Fruit fly (Drosophila melanogaster): ENCODE data around the gene Set8.

DNA sequence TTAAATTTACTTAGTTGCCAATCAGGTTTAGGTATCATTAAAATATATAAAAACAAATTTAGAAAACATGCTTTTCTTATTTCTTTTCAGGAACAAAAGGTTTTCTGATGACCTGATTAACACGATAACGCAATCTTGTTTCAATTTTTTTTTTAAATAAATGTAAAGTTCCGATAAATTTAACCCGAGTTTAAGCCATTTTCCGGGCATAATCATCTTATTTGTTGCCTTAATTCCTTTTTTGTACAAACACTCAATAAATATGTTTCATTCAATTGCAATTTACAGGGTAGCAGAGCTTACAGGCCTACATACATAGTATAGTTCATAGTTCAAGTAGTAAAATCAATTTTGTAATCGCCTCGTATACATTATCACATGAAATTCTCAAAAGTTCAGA lies 13.7 kb downstream of the Set8 start:
- TF ChIP-seq Deaf1 (tag; optimal IDR thresholded peaks at IDR 0.05) (no peak), CG14965 (GFP tag; optimal IDR thresholded peaks at IDR 0.05; ENCODE audit: borderline replicate concordance) (no peak), pum (GFP tag; optimal IDR thresholded peaks at IDR 0.05) (no peak), Ssrp (tag; optimal IDR thresholded peaks at IDR 0.05) (no peak), Hmx (GFP tag; optimal IDR thresholded peaks at IDR 0.05) (no peak), seq (GFP tag; IDR thresholded peaks at IDR 0.05) (no peak), hkb (optimal IDR thresholded peaks at IDR 0.05) (no peak), hkb (GFP tag; IDR thresholded peaks at IDR 0.05) (no peak), CG6813 (GFP tag; optimal IDR thresholded peaks at IDR 0.05) (no peak), Dip2 (GFP tag; IDR thresholded peaks at IDR 0.05) (no peak)

Data from whole organism, embryonic.